Worm (Caenorhabditis elegans) whole organism, midembryonic: ENCODE results near the gene frpr-4.

Experiments
- T22C8.4 ChIP-seq: fragments of 200-800 bp; sonication (Bioruptor generic); IDR thresholded peaks from 2 replicates; pipeline ENCODE4 v1.3.6; 2022; ENCODE audit warnings: missing genetic modification characterization, missing compliant biosample characterization
- cog-1 ChIP-seq: sonication (generic microtip); optimal IDR thresholded peaks from 2 replicates; lab custom pipeline; 2016; ENCODE audit warnings: missing genetic modification characterization, missing compliant biosample characterization
- flt-1 ChIP-seq: fragments of 200-800 bp; sonication (Bioruptor generic); IDR thresholded peaks from 2 replicates; pipeline ENCODE4 v1.3.6; 2022; ENCODE audit warnings: missing genetic modification characterization, missing compliant biosample characterization
- klf-2 ChIP-seq: fragments of 200-800 bp; sonication (Bioruptor generic); conservative IDR thresholded peaks from 2 replicates; pipeline ENCODE4 v1.3.6; 2022; ENCODE audit warnings: missing genetic modification reagents, missing genetic modification characterization, missing compliant biosample characterization
- med-1 ChIP-seq: sonication (generic microtip); optimal IDR thresholded peaks from 2 replicates; lab custom pipeline; 2017; ENCODE audit warnings: missing genetic modification characterization, mild to moderate bottlenecking, missing compliant biosample characterization, antibody characterized with exemption, missing genetic modification reagents; ENCODE audit not compliant: insufficient read depth
- ref-1 ChIP-seq: fragments of 200-800 bp; sonication (Bioruptor generic); conservative IDR thresholded peaks from 2 replicates; pipeline ENCODE4 v1.3.6; 2022; ENCODE audit warnings: missing genetic modification reagents, missing genetic modification characterization, missing compliant biosample characterization
- tab-1 ChIP-seq: fragments of 200-800 bp; sonication (Bioruptor generic); IDR thresholded peaks from 2 replicates; pipeline ENCODE4 v1.3.6; 2022; ENCODE audit warnings: missing genetic modification characterization, missing compliant biosample characterization
- ztf-23 ChIP-seq: fragments of 200-800 bp; sonication (Bioruptor generic); IDR thresholded peaks from 2 replicates; pipeline ENCODE4 v1.3.6; 2022; ENCODE audit warnings: missing genetic modification reagents, missing genetic modification characterization, missing compliant biosample characterization
- ztf-29 ChIP-seq: fragments of 200-800 bp; sonication (Bioruptor generic); IDR thresholded peaks from 2 replicates; pipeline ENCODE4 v1.3.6; 2022; ENCODE audit warnings: missing genetic modification reagents, missing genetic modification characterization, missing compliant biosample characterization

The frpr-4 gene

DNA sequence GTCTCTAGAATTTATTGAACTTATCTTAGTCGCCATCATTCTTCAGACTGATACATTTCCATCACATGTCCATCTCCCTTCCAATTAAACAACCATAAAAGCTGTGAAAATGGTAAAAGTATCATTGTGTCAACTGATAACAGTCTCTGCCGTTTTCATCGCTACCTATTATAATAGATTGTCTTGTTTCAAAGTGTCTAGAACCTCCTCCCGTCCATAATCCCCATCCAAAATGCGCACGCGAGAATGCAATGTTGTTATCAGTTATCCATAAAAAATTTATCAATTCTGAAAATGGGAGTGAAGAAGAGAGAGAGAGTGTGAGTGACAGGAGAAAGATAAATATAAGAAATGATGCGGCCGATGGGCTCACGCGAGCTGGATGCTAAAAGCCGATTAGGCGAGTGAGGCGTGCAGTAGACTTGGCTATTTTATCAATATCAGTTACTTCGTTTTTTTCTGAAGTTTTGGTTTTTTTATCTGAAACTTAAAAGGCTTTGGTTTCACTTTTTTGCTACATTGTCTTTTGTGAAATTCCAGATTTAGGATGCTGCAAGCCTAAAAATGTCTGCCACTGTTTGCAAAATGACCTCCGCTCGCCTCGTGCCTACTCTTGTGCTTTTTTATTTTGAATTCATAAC lies 53.3 kb downstream of the frpr-4 start:
- TF ChIP-seq T22C8.4 (GFP tag; lab: Robert Waterston, UW) (no peak), flt-1 (GFP tag; lab: Robert Waterston, UW) (no peak), klf-2 (no peak), med-1 (GFP tag; lab: Kevin White, UChicago) (no peak), cog-1 (no peak), tab-1 (GFP tag; lab: Robert Waterston, UW) (no peak), ztf-29 (no peak), ref-1 (no peak), ztf-23 (GFP tag; lab: Robert Waterston, UW) (no peak)

DNA sequence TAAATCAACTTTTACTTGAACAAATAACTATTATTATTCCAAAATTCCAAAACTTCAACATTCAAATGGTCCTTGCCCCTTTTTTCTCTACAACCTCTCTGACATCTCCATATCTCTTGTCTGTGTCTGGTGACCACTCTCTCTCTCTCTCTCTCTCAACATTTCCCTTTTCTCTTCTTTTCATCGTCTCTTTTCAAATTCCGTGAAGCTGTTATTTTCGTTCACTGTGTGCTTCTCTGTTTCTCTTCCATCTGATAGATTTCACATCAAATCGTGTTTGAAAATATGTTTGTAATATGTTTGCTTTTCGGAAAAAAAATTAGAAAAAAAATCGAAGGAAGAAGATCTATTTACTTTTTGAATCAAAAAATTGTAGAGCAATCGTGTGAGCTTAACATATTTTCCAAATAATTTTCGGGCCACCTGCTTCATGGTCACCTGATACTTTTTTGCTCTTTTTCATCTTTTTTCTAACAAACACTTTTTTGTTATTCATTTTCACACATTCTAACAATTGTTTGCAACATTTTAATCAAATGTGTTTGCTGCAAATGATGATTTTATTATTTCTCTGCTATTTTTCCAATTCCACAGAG lies 54.2 kb downstream of the frpr-4 start:
- TF ChIP-seq ref-1 (no peak), cog-1 (no peak), flt-1 (GFP tag; lab: Robert Waterston, UW) (no peak), T22C8.4 (GFP tag; lab: Robert Waterston, UW) (no peak), klf-2 (no peak), ztf-29 (no peak), ztf-23 (GFP tag; lab: Robert Waterston, UW) (no peak), med-1 (GFP tag; lab: Kevin White, UChicago) (no peak), tab-1 (GFP tag; lab: Robert Waterston, UW) (no peak)
